Fruit fly (Drosophila melanogaster) whole organism, pupa: Measurements from ENCODE around the gene Adat1.

Source experiments
- CG12605 ChIP-seq: fragments of 200-800 bp; sonication (Bioruptor generic); IDR thresholded peaks from 2 replicates; pipeline ENCODE4 v1.3.6; 2022; ENCODE audit warnings: missing biosample characterization, missing genetic modification characterization
- CG13204 ChIP-seq: fragments of 200-800 bp; sonication (Bioruptor generic); optimal IDR thresholded peaks from 2 replicates; lab custom pipeline; 2018; ENCODE audit warnings: missing biosample characterization, mild to moderate bottlenecking, missing genetic modification characterization, moderate library complexity
- CG8159 ChIP-seq: fragments of 200-800 bp; sonication (Bioruptor generic); optimal IDR thresholded peaks from 3 replicates; lab custom pipeline; 2018; ENCODE audit warnings: missing biosample characterization, mild to moderate bottlenecking, missing genetic modification characterization, moderate library complexity
- rn ChIP-seq: fragments of 200-800 bp; sonication (Bioruptor generic); IDR thresholded peaks from 2 replicates; pipeline ENCODE4 v1.3.6; 2022; ENCODE audit warnings: missing biosample characterization, missing genetic modification characterization

DNA sequence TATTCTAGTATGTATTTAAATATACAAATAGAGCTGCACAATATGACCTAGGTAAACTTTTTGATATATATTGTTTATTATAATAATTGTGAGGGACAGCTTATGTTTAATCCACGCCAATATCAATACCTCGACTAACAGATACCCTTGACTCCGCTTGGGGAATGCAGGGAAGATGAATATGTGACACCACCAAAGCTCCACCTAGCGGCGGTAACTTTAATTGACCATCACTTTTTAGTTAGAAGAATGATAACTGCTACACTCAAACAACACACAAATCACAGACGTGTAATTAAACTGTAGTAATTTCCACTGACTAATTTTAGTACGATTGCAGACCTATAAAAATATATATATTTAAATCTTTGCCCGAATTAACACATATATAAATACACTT is 48.1 kb downstream of the Adat1 start:
- TF ChIP-seq CG8159 (tag; lab: Kevin White, UChicago): no peak
- no peak for TF ChIP-seq CG12605 (GFP tag; lab: Robert Waterston, UW)
- TF ChIP-seq rn: no peak
- no peak for TF ChIP-seq CG13204 (GFP tag; lab: Kevin White, UChicago)
